Fruit fly (Drosophila melanogaster) whole organism, embryonic: ENCODE measurements around the gene CG15741.

Experiments
- Bteb2 ChIP-seq: fragments of 200-800 bp; sonication (Bioruptor generic); optimal IDR thresholded peaks from 2 replicates; lab custom pipeline; 2016; ENCODE audit warnings: missing biosample characterization, missing genetic modification characterization
- CG1024 ChIP-seq: fragments of 200-800 bp; sonication (Bioruptor generic); IDR thresholded peaks from 2 replicates; pipeline ENCODE4 v1.3.6; 2022; ENCODE audit warnings: missing biosample characterization, missing genetic modification characterization
- CG11085 ChIP-seq: fragments of 200-800 bp; sonication (Bioruptor generic); IDR thresholded peaks from 2 replicates; pipeline ENCODE4 v1.3.6; 2022; ENCODE audit warnings: missing biosample characterization, missing genetic modification characterization
- CG12299 ChIP-seq: fragments of 200-800 bp; sonication (Bioruptor generic); optimal IDR thresholded peaks from 2 replicates; lab custom pipeline; 2018; ENCODE audit warnings: missing biosample characterization, mild to moderate bottlenecking, missing genetic modification characterization
- CG15479 ChIP-seq: fragments of 200-800 bp; sonication (Bioruptor generic); optimal IDR thresholded peaks from 3 replicates; lab custom pipeline; 2019; ENCODE audit warnings: missing biosample characterization, mild to moderate bottlenecking, missing genetic modification characterization, moderate library complexity
- CG15514 ChIP-seq: fragments of 200-800 bp; sonication (Bioruptor generic); optimal IDR thresholded peaks from 3 replicates; lab custom pipeline; 2017; ENCODE audit warnings: missing biosample characterization, missing genetic modification characterization, mild to moderate bottlenecking, moderate library complexity, missing genetic modification reagents
- CG15601 ChIP-seq: fragments of 200-800 bp; sonication (Bioruptor generic); optimal IDR thresholded peaks from 3 replicates; lab custom pipeline; 2019; ENCODE audit warnings: missing biosample characterization, mild to moderate bottlenecking, missing genetic modification characterization, moderate library complexity
- CG18011 ChIP-seq: fragments of 200-800 bp; sonication (Bioruptor generic); optimal IDR thresholded peaks from 2 replicates; lab custom pipeline; 2017; ENCODE audit warnings: missing biosample characterization, missing genetic modification characterization, mild to moderate bottlenecking, moderate library complexity, missing genotype
- CG18764 ChIP-seq: fragments of 200-800 bp; sonication (Bioruptor generic); optimal IDR thresholded peaks from 3 replicates; lab custom pipeline; 2016; ENCODE audit warnings: missing biosample characterization, missing genetic modification characterization
- CG2889 ChIP-seq: fragments of 200-800 bp; sonication (Bioruptor generic); IDR thresholded peaks from 3 replicates; pipeline ENCODE4 v1.3.6; 2022; ENCODE audit warnings: missing biosample characterization, missing genetic modification characterization
- CG3726 ChIP-seq: fragments of 200-800 bp; sonication (Bioruptor generic); IDR thresholded peaks from 3 replicates; pipeline ENCODE4, ENCODE4 v1.3.6; 2022; ENCODE audit warnings: missing biosample characterization, missing genetic modification characterization
- CG4730 ChIP-seq: fragments of 200-800 bp; sonication (Bioruptor generic); IDR thresholded peaks from 2 replicates; pipeline ENCODE4 v1.3.6; 2022; ENCODE audit warnings: missing biosample characterization, missing genetic modification characterization
- CG4820 ChIP-seq: fragments of 200-800 bp; sonication (Bioruptor generic); optimal IDR thresholded peaks from 3 replicates; lab custom pipeline; 2016; ENCODE audit warnings: missing biosample characterization, missing genetic modification characterization
- CG6254 ChIP-seq: fragments of 200-800 bp; sonication (Bioruptor generic); optimal IDR thresholded peaks from 3 replicates; lab custom pipeline; 2017; ENCODE audit warnings: mild to moderate bottlenecking, missing biosample characterization, missing genetic modification reagents, missing genetic modification characterization
- CG6683 ChIP-seq: fragments of 200-800 bp; sonication (Bioruptor generic); optimal IDR thresholded peaks from 2 replicates; lab custom pipeline; 2017; ENCODE audit warnings: missing biosample characterization, mild to moderate bottlenecking, missing genetic modification characterization, missing genetic modification reagents
- CG7745 ChIP-seq: fragments of 200-800 bp; sonication (Bioruptor generic); optimal IDR thresholded peaks from 2 replicates; lab custom pipeline; 2018; ENCODE audit warnings: missing biosample characterization, mild to moderate bottlenecking, missing genetic modification characterization, moderate library complexity
- CG8924 ChIP-seq: fragments of 200-800 bp; optimal IDR thresholded peaks from 3 replicates; lab custom pipeline; 2019; ENCODE audit warnings: missing biosample characterization, mild to moderate bottlenecking, missing genetic modification characterization, moderate library complexity
- Dp ChIP-seq: fragments of 200-800 bp; sonication (Bioruptor generic); optimal IDR thresholded peaks from 2 replicates; lab custom pipeline; 2018; ENCODE audit warnings: missing biosample characterization, mild to moderate bottlenecking, missing genetic modification characterization, moderate library complexity
- HmgZ ChIP-seq: fragments of 200-800 bp; sonication (Bioruptor generic); optimal IDR thresholded peaks from 2 replicates; lab custom pipeline; 2018; ENCODE audit warnings: missing biosample characterization, mild to moderate bottlenecking, missing genetic modification characterization
- Hr3 ChIP-seq: fragments of 200-800 bp; sonication (Bioruptor generic); optimal IDR thresholded peaks from 3 replicates; lab custom pipeline; 2016; ENCODE audit warnings: missing biosample characterization, missing genetic modification characterization
- Lim3 ChIP-seq: fragments of 200-800 bp; sonication (Bioruptor generic); IDR thresholded peaks from 2 replicates; pipeline ENCODE4 v1.3.6; 2022; ENCODE audit warnings: missing biosample characterization, missing genetic modification characterization
- Lpt ChIP-seq: fragments of >200 bp; optimal IDR thresholded peaks from 2 replicates; lab custom pipeline; 2018; ENCODE audit warnings: missing biosample characterization, missing genetic modification characterization
- Nf-YA ChIP-seq: fragments of 200-800 bp; sonication (Bioruptor generic); IDR thresholded peaks from 2 replicates; pipeline ENCODE4 v1.3.6; 2022; ENCODE audit warnings: missing biosample characterization, missing genetic modification characterization
- Nf-YC ChIP-seq: fragments of 200-800 bp; optimal IDR thresholded peaks from 3 replicates; lab custom pipeline; 2019; ENCODE audit warnings: missing biosample characterization, mild to moderate bottlenecking, missing genetic modification characterization, moderate library complexity
- Opbp ChIP-seq: fragments of 200-800 bp; sonication (Bioruptor generic); IDR thresholded peaks from 3 replicates; pipeline ENCODE4 v1.3.6; 2022; ENCODE audit warnings: missing biosample characterization, missing genetic modification characterization; ENCODE audit not compliant: partially characterized antibody
- Optix ChIP-seq: fragments of 200-800 bp; sonication (Bioruptor generic); IDR thresholded peaks from 3 replicates; pipeline ENCODE4 v1.3.6; 2022; ENCODE audit warnings: missing biosample characterization, missing genetic modification characterization
- PHDP ChIP-seq: fragments of 200-800 bp; sonication (Bioruptor generic); optimal IDR thresholded peaks from 3 replicates; lab custom pipeline; 2018; ENCODE audit warnings: missing biosample characterization, mild to moderate bottlenecking, missing genetic modification characterization, moderate library complexity
- Sry-β ChIP-seq: fragments of 200-800 bp; sonication (Bioruptor generic); optimal IDR thresholded peaks from 2 replicates; lab custom pipeline; 2018; ENCODE audit warnings: missing biosample characterization, mild to moderate bottlenecking, missing genetic modification characterization, moderate library complexity
- Xbp1 ChIP-seq: fragments of 200-800 bp; sonication (Bioruptor generic); optimal IDR thresholded peaks from 3 replicates; lab custom pipeline; 2016; ENCODE audit warnings: missing biosample characterization, mild to moderate bottlenecking, missing genetic modification characterization
- ac ChIP-seq: fragments of 200-800 bp; sonication (Bioruptor generic); optimal IDR thresholded peaks from 3 replicates; lab custom pipeline; 2017; ENCODE audit warnings: missing biosample characterization, mild to moderate bottlenecking, missing genetic modification characterization
- ara ChIP-seq: fragments of 200-800 bp; sonication (Bioruptor generic); IDR thresholded peaks from 2 replicates; pipeline ENCODE4 v1.3.6; 2022; ENCODE audit warnings: missing biosample characterization, missing genetic modification characterization
- ato ChIP-seq: fragments of 200-800 bp; sonication (Bioruptor generic); IDR thresholded peaks from 2 replicates; pipeline ENCODE4 v1.3.6; 2022; ENCODE audit warnings: missing biosample characterization, missing genetic modification characterization; ENCODE audit not compliant: partially characterized antibody
- cas ChIP-seq: fragments of 200-800 bp; sonication (Bioruptor generic); IDR thresholded peaks from 2 replicates; pipeline ENCODE4 v1.3.6; 2022; ENCODE audit warnings: missing biosample characterization, missing genetic modification characterization
- cato ChIP-seq: fragments of 200-800 bp; sonication (Bioruptor generic); optimal IDR thresholded peaks from 2 replicates; lab custom pipeline; 2016; ENCODE audit warnings: missing biosample characterization, missing genetic modification characterization, borderline replicate concordance
- chn ChIP-seq: fragments of 200-800 bp; sonication (Bioruptor generic); optimal IDR thresholded peaks from 2 replicates; lab custom pipeline; 2016; ENCODE audit warnings: missing biosample characterization, missing genetic modification characterization
- fd96Cb ChIP-seq: fragments of 200-800 bp; sonication (Bioruptor generic); optimal IDR thresholded peaks from 2 replicates; lab custom pipeline; 2018; ENCODE audit warnings: missing biosample characterization, mild to moderate bottlenecking, missing genetic modification characterization, moderate library complexity
- gcm ChIP-seq: fragments of 200-800 bp; sonication (Bioruptor generic); optimal IDR thresholded peaks from 2 replicates; lab custom pipeline; 2019; ENCODE audit warnings: missing biosample characterization, mild to moderate bottlenecking, missing genetic modification characterization, moderate library complexity
- gcm2 ChIP-seq: fragments of 200-800 bp; sonication (Bioruptor generic); optimal IDR thresholded peaks from 2 replicates; lab custom pipeline; 2016; ENCODE audit warnings: missing biosample characterization, missing genetic modification characterization
- h ChIP-seq: fragments of >200 bp; optimal IDR thresholded peaks from 2 replicates; lab custom pipeline; 2017
- ind ChIP-seq: fragments of 200-800 bp; sonication (Bioruptor generic); optimal IDR thresholded peaks from 3 replicates; lab custom pipeline; 2016; ENCODE audit warnings: missing biosample characterization, missing genetic modification characterization
- jumu ChIP-seq: fragments of 200-800 bp; sonication (Bioruptor generic); optimal IDR thresholded peaks from 3 replicates; lab custom pipeline; 2016; ENCODE audit warnings: missing biosample characterization, missing genetic modification characterization
- lab ChIP-seq: fragments of 200-800 bp; sonication (Bioruptor generic); optimal IDR thresholded peaks from 3 replicates; lab custom pipeline; 2017; ENCODE audit warnings: missing biosample characterization, missing genetic modification characterization, mild to moderate bottlenecking, moderate library complexity, missing genetic modification reagents
- lov ChIP-seq, 2 experiments: fragments of 200-800 bp in 1 of 2; fragments of >200 bp in 1 of 2; sonication (Bioruptor generic) in 1 of 2; IDR thresholded peaks in 1 of 2; optimal IDR thresholded peaks in 1 of 2; 2 replicates in 1 of 2; 3 replicates in 1 of 2; pipeline versions ENCODE4 v1.3.6 to Lab custom; 2017 to 2022; ENCODE audit warnings: missing biosample characterization in 1 of 2, missing genetic modification characterization in 1 of 2
- nerfin-2 ChIP-seq: fragments of 200-800 bp; sonication (Bioruptor generic); IDR thresholded peaks from 2 replicates; pipeline ENCODE4 v1.3.6; 2022; ENCODE audit warnings: missing biosample characterization, missing genetic modification characterization; ENCODE audit not compliant: partially characterized antibody
- nom ChIP-seq: fragments of 200-800 bp; sonication (Bioruptor generic); optimal IDR thresholded peaks from 2 replicates; lab custom pipeline; 2017; ENCODE audit warnings: missing biosample characterization, missing genetic modification characterization, mild to moderate bottlenecking, moderate library complexity, missing genetic modification reagents
- row ChIP-seq: fragments of 200-800 bp; sonication (Bioruptor generic); IDR thresholded peaks from 3 replicates; pipeline ENCODE4 v1.3.6; 2022; ENCODE audit warnings: missing biosample characterization, missing genetic modification characterization
- sima ChIP-seq: fragments of 200-800 bp; sonication (Bioruptor generic); optimal IDR thresholded peaks from 2 replicates; lab custom pipeline; 2016; ENCODE audit warnings: missing biosample characterization, missing genetic modification characterization
- stc ChIP-seq: fragments of 200-800 bp; sonication (Bioruptor generic); IDR thresholded peaks from 2 replicates; pipeline ENCODE4 v1.3.6; 2022; ENCODE audit warnings: missing biosample characterization, missing genetic modification characterization
- tll ChIP-seq, 2 experiments: fragments of 200-800 bp in 1 of 2; fragments of >200 bp in 1 of 2; sonication (Bioruptor generic) in 1 of 2; optimal IDR thresholded peaks; 2 replicates each; lab custom pipeline; 2017 to 2019; ENCODE audit warnings: missing biosample characterization in 2 of 2, missing genetic modification characterization in 2 of 2, mild to moderate bottlenecking in 1 of 2, moderate library complexity in 1 of 2
- unpg ChIP-seq: fragments of 200-800 bp; sonication (Bioruptor generic); optimal IDR thresholded peaks from 3 replicates; lab custom pipeline; 2018; ENCODE audit warnings: missing biosample characterization, mild to moderate bottlenecking, missing genetic modification characterization, moderate library complexity
- z ChIP-seq: fragments of 200-800 bp; sonication (Bioruptor generic); IDR thresholded peaks from 3 replicates; pipeline ENCODE4 v1.3.6; 2022; ENCODE audit warnings: missing biosample characterization, missing genetic modification characterization

Gene CG15741

dm6 chrX:11806196-11806595 lies 31.6 kb downstream of the CG15741 start (continued):
- TF ChIP-seq CG15479, result no peak
- no peak for TF ChIP-seq lov (optimal IDR thresholded peaks at IDR 0.05; lab: Kevin White, UChicago)
- TF ChIP-seq lov (GFP tag; IDR thresholded peaks at IDR 0.05; lab: Robert Waterston, UW), result 0 out of 3 replicates have a peak, but pooled peaks have one; percentile 23
- TF ChIP-seq nerfin-2 (GFP tag; lab: Robert Waterston, UW), result no peak
- TF ChIP-seq row, result 0 out of 3 replicates have a peak, but pooled peaks have one; percentile 8
- TF ChIP-seq ara (GFP tag; lab: Robert Waterston, UW), result no peak
- TF ChIP-seq Nf-YC, result no peak
- peak; percentile 56 for TF ChIP-seq nom (GFP tag; lab: Kevin White, UChicago)
- TF ChIP-seq gcm (GFP tag; lab: Kevin White, UChicago), result no peak
- TF ChIP-seq Dp (GFP tag; lab: Kevin White, UChicago), result peak; percentile 37
- no peak for TF ChIP-seq stc (GFP tag; lab: Robert Waterston, UW)
- no peak for TF ChIP-seq CG18764
- no peak for TF ChIP-seq Lpt (GFP tag; lab: Kevin White, UChicago)
- TF ChIP-seq z (GFP tag; lab: Robert Waterston, UW), result 0 out of 3 replicates have a peak, but pooled peaks have one; percentile 9
- TF ChIP-seq sima, result no peak
- no peak for TF ChIP-seq Sry-β (GFP tag; lab: Kevin White, UChicago)
- peak; percentile 100 for TF ChIP-seq Xbp1 (GFP tag; lab: Kevin White, UChicago)
- no peak for TF ChIP-seq CG4730 (GFP tag; lab: Robert Waterston, UW)
- TF ChIP-seq CG8924 (tag; lab: Kevin White, UChicago), result no peak
- TF ChIP-seq Hr3, result no peak
- no peak for TF ChIP-seq ato (GFP tag; lab: Robert Waterston, UW)
- no peak for TF ChIP-seq jumu
- TF ChIP-seq CG12299 (tag; lab: Kevin White, UChicago), result no peak
- TF ChIP-seq CG6254 (GFP tag; lab: Kevin White, UChicago), result no peak
- TF ChIP-seq tll (GFP tag; optimal IDR thresholded peaks at IDR 0.05; lab: Kevin White, UChicago), result no peak
- TF ChIP-seq h (lab: Kevin White, UChicago), result no peak
- no peak for TF ChIP-seq PHDP (tag; lab: Kevin White, UChicago)
- TF ChIP-seq CG7745 (tag; lab: Kevin White, UChicago), result no peak
- no peak for TF ChIP-seq ac (GFP tag; lab: Kevin White, UChicago)
- TF ChIP-seq chn (GFP tag; lab: Kevin White, UChicago), result no peak
- TF ChIP-seq fd96Cb (tag; lab: Kevin White, UChicago), result no peak
- no peak for TF ChIP-seq cas (GFP tag; lab: Robert Waterston, UW)
- no peak for TF ChIP-seq CG3726 (GFP tag; lab: Robert Waterston, UW)
- TF ChIP-seq Bteb2 (GFP tag; lab: Kevin White, UChicago), result no peak
- TF ChIP-seq HmgZ (tag; lab: Kevin White, UChicago), result peak; percentile 26
- TF ChIP-seq CG2889, result no peak
- no peak for TF ChIP-seq Nf-YA (GFP tag; lab: Robert Waterston, UW)
- TF ChIP-seq Lim3, result no peak
- no peak for TF ChIP-seq CG15601 (tag; lab: Kevin White, UChicago)
- TF ChIP-seq CG4820 (GFP tag; lab: Kevin White, UChicago), result no peak
- no peak for TF ChIP-seq CG1024 (GFP tag; lab: Robert Waterston, UW)
- no peak for TF ChIP-seq Optix (GFP tag; lab: Robert Waterston, UW)
- no peak for TF ChIP-seq CG11085 (GFP tag; lab: Robert Waterston, UW)
- TF ChIP-seq CG15514 (GFP tag; lab: Kevin White, UChicago), result peak; percentile 59
- TF ChIP-seq CG18011 (GFP tag; lab: Kevin White, UChicago), result no peak
- peak; percentile 48 for TF ChIP-seq lab
- no peak for TF ChIP-seq ind (GFP tag; lab: Kevin White, UChicago)
- TF ChIP-seq CG6683 (GFP tag; lab: Kevin White, UChicago), result no peak
- no peak for TF ChIP-seq unpg (GFP tag; lab: Kevin White, UChicago)
- no peak for TF ChIP-seq cato (GFP tag; lab: Kevin White, UChicago)
- TF ChIP-seq gcm2 (GFP tag; lab: Kevin White, UChicago), result no peak
- TF ChIP-seq Opbp (GFP tag; lab: Robert Waterston, UW), result no peak
